Worm (Caenorhabditis elegans) whole organism, late embryonic: ENCODE results near the gene F47C12.7.

ENCODE experiments used
- K09A11.1 ChIP-seq: sonication (generic microtip); optimal IDR thresholded peaks from 2 replicates; lab custom pipeline; 2017; ENCODE audit warnings: antibody characterized with exemption, mild to moderate bottlenecking, missing genetic modification characterization, missing compliant biosample characterization; ENCODE audit not compliant: insufficient read depth
- ama-1 ChIP-seq: fragments of 150-350 bp; optimal IDR thresholded peaks from 2 replicates; lab custom pipeline; 2014
- pha-2 ChIP-seq: sonication (generic microtip); optimal IDR thresholded peaks from 2 replicates; lab custom pipeline; 2017; ENCODE audit warnings: mild to moderate bottlenecking, missing genetic modification characterization, missing compliant biosample characterization

DNA sequence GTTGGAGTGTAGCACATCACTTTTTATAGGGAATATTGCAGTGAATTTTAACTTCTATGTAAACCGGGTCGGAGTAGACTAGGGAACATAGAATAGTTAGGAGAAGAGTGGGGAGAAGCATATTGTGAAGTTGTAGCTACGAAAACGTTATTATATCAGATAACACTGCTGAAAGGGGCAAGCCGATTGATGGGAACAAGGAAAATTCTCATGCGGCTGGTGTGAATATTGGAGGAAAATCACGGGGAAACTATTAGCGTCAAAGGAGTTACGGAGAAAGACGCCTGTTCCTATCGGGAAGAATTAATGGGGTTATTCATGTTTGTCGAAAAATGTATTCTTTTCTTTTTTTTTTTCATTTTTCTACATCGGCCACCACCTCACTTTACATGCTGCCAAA, 2.0 kb downstream of the F47C12.7 start, which contains the start of gene F47C12.6:
- TF ChIP-seq K09A11.1 (tag; lab: Kevin White, UChicago) (no peak), pha-2 (tag; lab: Kevin White, UChicago) (no peak), ama-1 (lab: Kevin White, UChicago) (no peak)
